Worm (Caenorhabditis elegans): ENCODE data around the gene ucp-4.

DNA sequence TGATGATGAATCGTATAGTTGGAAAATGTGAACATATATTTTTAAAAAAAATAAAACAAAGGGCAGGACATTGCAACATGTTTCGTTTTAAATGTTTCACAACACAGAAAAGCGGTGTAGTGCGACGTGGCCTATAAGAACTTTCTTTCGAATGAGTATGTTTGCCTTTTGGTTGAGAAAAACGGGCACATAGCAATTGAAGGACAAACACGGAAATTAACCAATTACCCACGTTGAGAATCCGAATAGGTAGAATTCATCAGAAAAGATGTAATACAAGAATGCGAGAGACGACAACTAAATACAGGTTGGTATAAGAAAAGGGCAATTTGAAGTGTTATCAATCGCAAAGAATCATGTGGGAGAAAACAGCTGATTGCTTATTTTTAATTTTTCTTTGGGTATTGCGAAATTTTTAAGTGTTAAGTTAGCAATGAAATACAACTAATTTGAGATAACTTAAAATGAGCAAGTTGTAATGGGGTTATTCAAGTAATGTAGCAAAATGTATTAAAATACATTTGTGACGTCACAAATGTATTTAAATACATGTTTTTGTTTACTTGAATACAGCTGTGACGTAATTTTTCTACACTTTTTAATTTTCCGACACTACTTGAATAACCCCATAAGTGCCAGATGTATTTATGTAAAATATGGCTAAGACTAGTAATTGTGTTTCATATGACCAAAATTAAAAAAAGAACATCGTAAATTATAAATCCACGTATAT lies 616 bp upstream of the ucp-4 start, which contains the start of gene acl-14:
- TF ChIP-seq ceh-40 (GFP tag; IDR thresholded peaks at IDR 0.05) (no peak), bed-1 (GFP tag; IDR thresholded peaks at IDR 0.05) (no peak), lin-54 (GFP tag; optimal IDR thresholded peaks at IDR 0.05) (no peak)

Measured in whole organism, young adult.